Worm (Caenorhabditis elegans) whole organism, L4/young adult: Measurements from ENCODE around the gene F16B4.2.

Source experiments
- W03F9.2 ChIP-seq: fragments of 150-350 bp; optimal IDR thresholded peaks from 2 replicates; lab custom pipeline; 2014; ENCODE audit warnings: missing biosample characterization, missing genetic modification characterization
- dao-5 ChIP-seq: sonication (generic microtip); optimal IDR thresholded peaks from 2 replicates; lab custom pipeline; 2016; ENCODE audit warnings: missing genotype, missing genetic modification characterization, moderate library complexity, missing compliant biosample characterization
- him-1 ChIP-seq: sonication (generic microtip); optimal IDR thresholded peaks from 2 replicates; lab custom pipeline; 2016; ENCODE audit warnings: missing genotype, missing genetic modification reagents, missing genetic modification characterization, missing compliant biosample characterization

DNA sequence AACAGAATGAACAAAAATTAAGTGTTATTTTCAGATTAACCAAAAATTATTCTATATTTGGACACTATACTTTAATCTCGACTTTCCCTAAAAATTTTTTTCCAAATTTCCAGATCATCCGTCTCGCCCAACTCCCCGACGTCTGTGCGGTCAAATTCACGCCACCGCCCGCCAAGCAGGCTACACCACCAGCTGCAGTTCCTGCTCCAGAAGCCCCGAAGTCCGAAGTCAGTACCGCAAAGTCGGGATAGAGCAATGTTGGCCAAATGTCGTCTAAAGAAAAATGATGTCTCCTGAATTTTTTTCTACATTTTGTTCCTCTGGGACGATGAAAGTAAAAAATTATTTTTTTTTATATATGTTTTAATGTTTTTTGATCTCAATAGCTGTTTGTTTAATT, 41.9 kb downstream of the F16B4.2 start:
- TF ChIP-seq him-1, result no peak
- TF ChIP-seq W03F9.2, result no peak
- no peak for TF ChIP-seq dao-5 (tag; lab: Kevin White, UChicago)
